Worm (Caenorhabditis elegans) whole organism, L1 larva: ENCODE results near the gene nhr-96.
A peak's percentile ranks its signal among the peaks of the same experiment; 100 is the strongest.

ENCODE experiments used
- elt-2 ChIP-seq: sonication (generic microtip); optimal IDR thresholded peaks from 2 replicates; lab custom pipeline; 2016; ENCODE audit warnings: missing genetic modification characterization, mild to moderate bottlenecking, inconsistent platforms, missing compliant biosample characterization, missing genetic modification reagents
- mep-1 ChIP-seq: fragments of 150-350 bp; optimal IDR thresholded peaks from 2 replicates; lab custom pipeline; 2014; ENCODE audit warnings: missing biosample characterization, missing genetic modification characterization
- skn-1 ChIP-seq: fragments of 150-350 bp; optimal IDR thresholded peaks from 2 replicates; lab custom pipeline; 2014; ENCODE audit warnings: missing biosample characterization, missing genetic modification characterization
- snpc-4 ChIP-seq: fragments of 150-350 bp; optimal IDR thresholded peaks from 2 replicates; lab custom pipeline; 2014; ENCODE audit warnings: missing biosample characterization, missing genetic modification characterization

DNA sequence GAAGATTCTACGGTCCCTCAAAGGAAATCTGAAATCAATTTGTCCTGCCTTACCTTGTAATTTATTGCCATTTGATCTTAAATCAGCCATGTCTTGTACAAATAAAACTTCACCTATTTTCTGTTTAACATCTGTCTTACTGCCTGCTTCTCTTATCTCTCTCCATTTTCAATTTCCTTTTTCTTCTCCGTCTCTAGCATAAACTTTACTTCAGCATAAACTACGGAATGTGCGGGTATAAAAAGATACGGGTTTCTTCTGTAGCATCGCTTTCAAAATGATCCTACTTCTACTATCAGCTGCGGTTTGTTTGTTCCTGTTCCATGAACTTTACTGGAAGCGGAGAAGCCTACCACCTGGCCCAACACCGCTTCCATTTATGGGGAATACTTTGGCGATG is 11.5 kb downstream of the nhr-96 start, which contains the start of gene cyp-33C5:
- TF ChIP-seq elt-2 (tag; lab: Kevin White, UChicago) (peak; percentile 11), mep-1 (tag; lab: Kevin White, UChicago) (no peak), skn-1 (tag; lab: Kevin White, UChicago) (no peak), snpc-4 (tag; lab: Kevin White, UChicago) (no peak)
